Worm (Caenorhabditis elegans) whole organism, early embryonic: ENCODE data around the gene F54D5.24.

Source experiments
- B0310.2 ChIP-seq: sonication (generic microtip); optimal IDR thresholded peaks from 2 replicates; lab custom pipeline; 2016; ENCODE audit warnings: mild to moderate bottlenecking, missing genetic modification characterization, missing compliant biosample characterization
- F13C5.2 ChIP-seq: sonication (generic microtip); optimal IDR thresholded peaks from 2 replicates; lab custom pipeline; 2017; ENCODE audit warnings: mild to moderate bottlenecking, missing genetic modification characterization, inconsistent platforms, missing compliant biosample characterization
- ama-1 ChIP-seq: fragments of 150-350 bp; optimal IDR thresholded peaks from 2 replicates; lab custom pipeline; 2014
- ceh-13 ChIP-seq: fragments of 200-800 bp; sonication (Bioruptor generic); optimal IDR thresholded peaks from 2 replicates; lab custom pipeline; 2018; ENCODE audit warnings: mild to moderate bottlenecking, missing genetic modification characterization, missing compliant biosample characterization
- ets-7 ChIP-seq: sonication (generic microtip); optimal IDR thresholded peaks from 2 replicates; lab custom pipeline; 2016; ENCODE audit warnings: missing genotype, missing genetic modification characterization, missing compliant biosample characterization
- flt-1 ChIP-seq: fragments of 200-800 bp; sonication (Bioruptor generic); IDR thresholded peaks from 2 replicates; pipeline ENCODE4 v1.3.6; 2022; ENCODE audit warnings: missing genetic modification characterization, missing compliant biosample characterization
- hmbx-1 ChIP-seq: sonication (generic microtip); optimal IDR thresholded peaks from 2 replicates; lab custom pipeline; 2016; ENCODE audit warnings: mild to moderate bottlenecking, missing genetic modification characterization, missing compliant biosample characterization
- sea-1 ChIP-seq: fragments of 200-800 bp; sonication (Bioruptor generic); conservative IDR thresholded peaks from 2 replicates; pipeline ENCODE4 v1.3.6; 2022; ENCODE audit warnings: missing genetic modification characterization, missing compliant biosample characterization

DNA sequence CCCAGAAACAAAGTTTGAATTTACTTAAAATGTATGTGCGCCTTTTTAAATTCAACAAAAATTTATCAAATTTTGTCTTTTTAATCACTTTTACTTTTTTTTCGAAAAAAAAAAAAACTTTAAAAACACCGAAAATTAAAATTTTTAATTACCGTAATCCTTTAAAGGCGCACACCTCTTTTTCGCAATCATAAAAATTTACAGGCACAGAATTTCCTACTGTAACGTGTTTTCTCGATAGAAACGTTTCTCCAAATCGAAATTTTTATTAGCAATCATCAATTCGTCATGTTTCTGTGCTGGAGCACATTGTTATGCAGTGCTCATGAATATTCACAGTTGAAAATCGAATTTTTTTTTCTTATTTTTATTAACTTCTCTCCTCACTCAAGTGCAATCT, 19.2 kb upstream of the F54D5.24 start:
- no peak for TF ChIP-seq ama-1 (lab: Kevin White, UChicago)
- TF ChIP-seq F13C5.2 (tag; lab: Kevin White, UChicago): no peak
- no peak for TF ChIP-seq B0310.2 (tag; lab: Kevin White, UChicago)
- TF ChIP-seq ceh-13 (GFP tag; lab: Kevin White, UChicago): no peak
- no peak for TF ChIP-seq ets-7 (tag; lab: Kevin White, UChicago)
- no peak for TF ChIP-seq sea-1 (GFP tag; lab: Robert Waterston, UW)
- TF ChIP-seq hmbx-1 (tag; lab: Kevin White, UChicago): no peak
- TF ChIP-seq flt-1 (GFP tag; lab: Robert Waterston, UW): no peak
